Worm (Caenorhabditis elegans) whole organism, young adult: Measurements from ENCODE around the gene Y6G8.6.
"Not testable (repeated sequence)": the region's sequence is repeated elsewhere in the genome, so short reads cannot be mapped to it uniquely, and the experiment has no call there.

Experiments
- ccch-3 ChIP-seq: fragments of 200-800 bp; sonication (Bioruptor generic); optimal IDR thresholded peaks from 2 replicates; lab custom pipeline; 2018; ENCODE audit warnings: mild to moderate bottlenecking, missing genetic modification characterization, missing compliant biosample characterization
- ceh-91 ChIP-seq: fragments of 200-800 bp; sonication (Bioruptor generic); IDR thresholded peaks from 2 replicates; pipeline ENCODE4 v1.3.6; 2022; ENCODE audit warnings: missing genetic modification reagents, missing genetic modification characterization, missing compliant biosample characterization
- lir-1 ChIP-seq: fragments of 200-800 bp; sonication (Bioruptor generic); conservative IDR thresholded peaks from 2 replicates; pipeline ENCODE4 v1.3.6; 2022; ENCODE audit warnings: missing genetic modification reagents, missing genetic modification characterization, missing compliant biosample characterization
- somi-1 ChIP-seq: fragments of 200-800 bp; sonication (Bioruptor generic); optimal IDR thresholded peaks from 2 replicates; lab custom pipeline; 2018; ENCODE audit warnings: mild to moderate bottlenecking, missing genetic modification characterization, missing compliant biosample characterization
- ztf-6 ChIP-seq: fragments of 200-800 bp; sonication (Bioruptor generic); IDR thresholded peaks from 2 replicates; pipeline ENCODE4 v1.3.6; 2022; ENCODE audit warnings: missing genetic modification reagents, missing genetic modification characterization, missing compliant biosample characterization

DNA sequence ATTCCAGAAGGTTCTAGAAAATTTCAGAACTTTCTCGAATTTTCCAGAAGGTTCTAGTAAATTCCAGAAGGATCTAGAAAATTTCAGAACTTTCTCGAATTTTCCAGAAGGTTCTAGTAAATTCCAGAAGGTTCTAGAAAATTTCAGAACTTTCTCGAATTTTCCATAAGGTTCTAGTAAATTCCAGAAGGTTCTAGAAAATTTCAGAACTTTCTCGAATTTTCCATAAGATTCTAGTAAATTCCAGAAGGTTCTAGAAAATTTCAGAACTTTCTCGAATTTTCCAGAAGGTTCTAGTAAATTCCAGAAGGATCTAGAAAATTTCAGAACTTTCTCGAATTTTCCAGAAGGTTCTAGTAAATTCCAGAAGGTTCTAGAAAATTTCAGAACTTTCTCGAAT is 1.5 kb upstream of the Y6G8.6 start:
- not testable (repeated sequence) for TF ChIP-seq lir-1 (GFP tag; lab: Robert Waterston, UW); ceh-91 (GFP tag; lab: Robert Waterston, UW); somi-1; ccch-3 (GFP tag; lab: Kevin White, UChicago); ztf-6
